Worm (Caenorhabditis elegans): ENCODE results near the gene H01M10.2.

Gene H01M10.2

DNA sequence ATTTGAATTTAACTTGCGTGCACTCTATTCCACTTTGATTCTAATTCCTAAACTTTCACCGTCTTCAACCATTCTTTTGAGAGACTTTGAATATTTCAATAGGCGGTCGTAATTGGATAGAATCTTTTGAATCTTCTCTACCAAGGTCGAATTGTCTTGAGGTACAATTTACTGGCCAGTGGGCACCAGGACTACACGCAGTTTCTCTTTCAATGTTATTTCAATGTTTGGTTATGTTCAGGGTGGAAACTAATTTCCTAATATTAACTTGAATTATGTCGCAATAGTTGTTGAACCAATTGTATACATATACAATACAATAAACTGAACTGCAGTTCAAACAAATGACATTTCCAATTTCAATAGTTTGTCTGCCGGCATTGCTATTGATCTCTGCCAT is 2.5 kb upstream of the H01M10.2 start (continued):
- TF ChIP-seq jun-1 (tag; optimal IDR thresholded peaks at IDR 0.05) (no peak), irx-1 (tag; optimal IDR thresholded peaks at IDR 0.05) (no peak), unc-130 (tag; optimal IDR thresholded peaks at IDR 0.05) (no peak), ztf-4 (tag; optimal IDR thresholded peaks at IDR 0.05) (no peak), fkh-10 (GFP tag; optimal IDR thresholded peaks at IDR 0.05) (no peak)

DNA sequence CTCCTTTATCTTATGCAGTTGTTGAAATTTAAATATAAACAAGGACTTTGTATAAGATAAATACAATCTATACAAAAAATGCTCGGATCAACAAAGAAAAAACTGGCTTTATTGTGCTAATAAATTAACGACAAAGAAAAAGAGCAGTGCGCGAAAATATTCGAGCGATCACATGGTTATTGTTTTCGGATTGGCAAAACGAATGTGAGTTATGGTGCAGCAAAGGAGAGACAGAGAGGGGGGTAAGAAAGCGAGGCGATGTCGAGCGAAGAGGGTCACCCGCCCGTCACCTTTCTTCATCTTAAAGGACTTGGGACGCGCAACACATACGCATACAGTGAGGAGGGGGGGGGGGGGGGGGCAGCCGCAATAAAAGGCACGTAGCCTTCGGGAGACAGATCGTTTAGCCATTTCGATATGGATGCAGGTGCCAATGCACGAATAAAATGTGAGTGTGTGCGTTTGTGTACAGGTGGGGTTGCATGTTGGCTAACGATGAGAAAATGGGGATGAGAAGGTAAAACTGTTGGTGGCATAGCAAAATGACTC is 2.3 kb downstream of the H01M10.2 start:
- TF ChIP-seq C34B4.2 (tag; optimal IDR thresholded peaks at IDR 0.05) (no peak), isw-1 (GFP tag; IDR thresholded peaks at IDR 0.05) (no peak), pax-3 (tag; optimal IDR thresholded peaks at IDR 0.05) (no peak), nhr-28 (tag; optimal IDR thresholded peaks at IDR 0.05) (no peak), ceh-63 (GFP tag; optimal IDR thresholded peaks at IDR 0.05) (no peak), lin-39 (tag; optimal IDR thresholded peaks at IDR 0.05) (no peak), nhr-19 (GFP tag; conservative IDR thresholded peaks at IDR 0.05) (peak; percentile 11; the same call in 1 of the 2 replicates), nhr-90 (tag; optimal IDR thresholded peaks at IDR 0.05; ENCODE audit: poor library complexity) (peak; percentile 31), nhr-77 (tag; optimal IDR thresholded peaks at IDR 0.05) (no peak), nhr-85 (tag) (peak; percentile 86), fos-1 (tag; optimal IDR thresholded peaks at IDR 0.05) (no peak), hpl-2 (GFP tag; optimal IDR thresholded peaks at IDR 0.05) (no peak), efl-1 (optimal IDR thresholded peaks at IDR 0.05) (no peak), efl-1 (GFP tag; optimal IDR thresholded peaks at IDR 0.05 in 1 of 2) (peak in 1 of 2 experiments; percentile 8), lir-3 (tag; optimal IDR thresholded peaks at IDR 0.05; ENCODE audit: poor library complexity) (no peak), unc-62 (GFP tag; optimal IDR thresholded peaks at IDR 0.05) (no peak), nhr-71 (tag; optimal IDR thresholded peaks at IDR 0.05) (peak; percentile 13), snu-23 (GFP tag; optimal IDR thresholded peaks at IDR 0.05) (peak; percentile 3), skn-1 (tag; optimal IDR thresholded peaks at IDR 0.05) (peak; percentile 22), nhr-20 (tag; optimal IDR thresholded peaks at IDR 0.05) (peak; percentile 0), F16B12.6 (tag; optimal IDR thresholded peaks at IDR 0.05) (no peak), fkh-4 (tag; optimal IDR thresholded peaks at IDR 0.05; ENCODE audit: borderline replicate concordance) (no peak), tbx-2 (tag; optimal IDR thresholded peaks at IDR 0.05) (no peak), efl-3 (GFP tag; optimal IDR thresholded peaks at IDR 0.05) (no peak), ama-1 (optimal IDR thresholded peaks at IDR 0.05) (no peak), hlh-4 (tag; optimal IDR thresholded peaks at IDR 0.05) (no peak), unc-130 (tag; optimal IDR thresholded peaks at IDR 0.05) (no peak), blmp-1 (tag; optimal IDR thresholded peaks at IDR 0.05) (no peak), grh-1 (GFP tag; IDR thresholded peaks at IDR 0.05) (0 out of 2 replicates have a peak, but pooled peaks have one; percentile 32), lin-14 (GFP tag; optimal IDR thresholded peaks at IDR 0.05) (peak; percentile 59), ces-1 (GFP tag; optimal IDR thresholded peaks at IDR 0.05) (no peak), ztf-4 (tag; optimal IDR thresholded peaks at IDR 0.05) (no peak), nhr-47 (tag; optimal IDR thresholded peaks at IDR 0.05) (peak; percentile 18), snpc-4 (tag; optimal IDR thresholded peaks at IDR 0.05) (no peak)

DNA sequence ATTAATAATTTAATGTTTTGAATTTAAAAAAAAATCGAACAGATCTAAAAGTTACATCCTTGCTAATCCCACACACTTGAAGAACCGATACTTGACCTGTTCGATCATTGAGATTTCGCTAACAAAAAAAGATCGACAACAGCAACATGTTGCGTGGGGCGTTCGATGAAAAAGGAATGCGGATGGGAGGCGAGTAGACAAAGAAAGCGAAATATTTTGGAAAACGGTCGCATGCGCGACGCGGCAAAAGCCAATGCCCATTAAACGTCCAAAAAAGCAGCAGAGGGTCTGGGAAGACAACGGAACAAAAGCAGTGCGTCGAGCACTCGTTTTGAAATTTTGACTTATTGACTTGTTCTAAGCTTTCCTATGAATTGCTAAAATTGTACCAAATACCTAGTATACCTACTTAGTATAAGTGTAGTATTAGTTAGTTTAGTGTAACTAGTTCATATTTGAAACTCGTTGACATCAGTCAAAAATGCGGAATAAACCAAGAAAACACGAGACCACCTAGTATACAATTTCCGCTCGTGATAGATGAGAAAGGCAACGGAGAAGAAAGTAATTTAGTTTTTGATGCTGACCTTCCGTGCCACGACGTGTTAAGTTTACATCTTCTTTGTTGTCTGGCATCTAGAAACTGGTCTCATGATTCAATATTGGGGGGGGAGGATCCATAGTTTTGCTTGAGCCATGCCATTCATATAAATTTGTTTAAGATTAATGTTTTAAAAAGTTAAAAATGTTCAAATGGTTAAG is 3.5 kb downstream of the H01M10.2 start:
- TF ChIP-seq dpl-1 (GFP tag; optimal IDR thresholded peaks at IDR 0.05) (no peak), zag-1 (tag; optimal IDR thresholded peaks at IDR 0.05) (no peak), fkh-4 (tag; optimal IDR thresholded peaks at IDR 0.05; ENCODE audit: borderline replicate concordance) (no peak), ceh-82 (tag; optimal IDR thresholded peaks at IDR 0.05) (no peak), ceh-90 (tag; optimal IDR thresholded peaks at IDR 0.05) (no peak), isw-1 (GFP tag; IDR thresholded peaks at IDR 0.05) (no peak), mab-9 (GFP tag; IDR thresholded peaks at IDR 0.05) (no peak), fkh-10 (GFP tag; optimal IDR thresholded peaks at IDR 0.05) (no peak), vab-15 (tag; optimal IDR thresholded peaks at IDR 0.05) (peak; percentile 63), nhr-28 (tag; optimal IDR thresholded peaks at IDR 0.05) (no peak), hlh-4 (tag; optimal IDR thresholded peaks at IDR 0.05) (no peak), efl-3 (GFP tag; optimal IDR thresholded peaks at IDR 0.05) (no peak), unc-62 (GFP tag; optimal IDR thresholded peaks at IDR 0.05) (no peak), egl-13 (tag; optimal IDR thresholded peaks at IDR 0.05) (no peak), sox-4 (tag; optimal IDR thresholded peaks at IDR 0.05) (no peak), pag-3 (tag; optimal IDR thresholded peaks at IDR 0.05; ENCODE audit: borderline replicate concordance, insufficient read depth) (peak; percentile 76), pax-3 (tag; optimal IDR thresholded peaks at IDR 0.05) (no peak), hlh-17 (GFP tag; optimal IDR thresholded peaks at IDR 0.05; ENCODE audit: borderline replicate concordance) (no peak), skn-1 (tag; optimal IDR thresholded peaks at IDR 0.05) (peak; percentile 65), nhr-76 (tag; optimal IDR thresholded peaks at IDR 0.05) (no peak)

Measured in whole organism, L1 larva.